Worm (Caenorhabditis elegans): ENCODE measurements around the gene T07F10.3.

DNA sequence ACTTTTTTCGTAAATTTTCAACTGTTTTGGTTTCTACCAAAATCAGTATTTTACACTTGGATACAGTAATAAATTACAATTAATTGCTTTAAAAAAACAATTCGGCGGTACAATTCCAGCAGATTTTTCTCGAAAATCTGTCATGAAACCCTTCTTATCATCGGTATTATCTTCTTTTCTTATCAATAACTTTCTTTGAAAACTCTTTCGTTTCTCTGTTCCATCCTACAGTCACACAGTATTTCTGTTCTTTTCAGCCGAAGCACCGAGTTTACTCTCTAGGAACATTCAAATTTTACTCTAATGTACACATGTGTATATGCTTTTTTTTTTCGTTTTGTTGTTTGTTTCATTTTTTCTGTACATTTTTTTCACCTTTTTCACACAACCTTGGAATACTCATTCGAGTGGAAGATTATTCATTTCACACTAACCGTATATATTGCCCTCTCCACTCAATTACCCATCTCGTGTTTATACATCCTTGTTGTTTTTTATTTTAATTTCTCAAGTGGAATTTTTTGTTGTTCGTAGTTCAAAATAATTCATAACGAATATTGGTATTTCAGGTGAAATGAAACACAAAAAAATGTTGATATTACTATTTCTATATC lies 39.8 kb upstream of the T07F10.3 start, which contains the start of gene nid-1:
- TF ChIP-seq ets-7 (tag; optimal IDR thresholded peaks at IDR 0.05) (no peak), ama-1 (optimal IDR thresholded peaks at IDR 0.05) (no peak), hmg-4 (GFP tag; optimal IDR thresholded peaks at IDR 0.05) (no peak), tbx-37 (GFP tag; conservative IDR thresholded peaks at IDR 0.05) (no peak), tra-4 (tag; optimal IDR thresholded peaks at IDR 0.05) (no peak)
